Worm (Caenorhabditis elegans) whole organism, midembryonic: ENCODE data around the gene D1054.19.

ENCODE experiments used
- T22C8.4 ChIP-seq: fragments of 200-800 bp; sonication (Bioruptor generic); IDR thresholded peaks from 2 replicates; pipeline ENCODE4 v1.3.6; 2022; ENCODE audit warnings: missing genetic modification characterization, missing compliant biosample characterization
- cog-1 ChIP-seq: sonication (generic microtip); optimal IDR thresholded peaks from 2 replicates; lab custom pipeline; 2016; ENCODE audit warnings: missing genetic modification characterization, missing compliant biosample characterization
- flt-1 ChIP-seq: fragments of 200-800 bp; sonication (Bioruptor generic); IDR thresholded peaks from 2 replicates; pipeline ENCODE4 v1.3.6; 2022; ENCODE audit warnings: missing genetic modification characterization, missing compliant biosample characterization
- klf-2 ChIP-seq: fragments of 200-800 bp; sonication (Bioruptor generic); conservative IDR thresholded peaks from 2 replicates; pipeline ENCODE4 v1.3.6; 2022; ENCODE audit warnings: missing genetic modification reagents, missing genetic modification characterization, missing compliant biosample characterization
- med-1 ChIP-seq: sonication (generic microtip); optimal IDR thresholded peaks from 2 replicates; lab custom pipeline; 2017; ENCODE audit warnings: missing genetic modification characterization, mild to moderate bottlenecking, missing compliant biosample characterization, antibody characterized with exemption, missing genetic modification reagents; ENCODE audit not compliant: insufficient read depth
- ref-1 ChIP-seq: fragments of 200-800 bp; sonication (Bioruptor generic); conservative IDR thresholded peaks from 2 replicates; pipeline ENCODE4 v1.3.6; 2022; ENCODE audit warnings: missing genetic modification reagents, missing genetic modification characterization, missing compliant biosample characterization
- tab-1 ChIP-seq: fragments of 200-800 bp; sonication (Bioruptor generic); IDR thresholded peaks from 2 replicates; pipeline ENCODE4 v1.3.6; 2022; ENCODE audit warnings: missing genetic modification characterization, missing compliant biosample characterization
- ztf-23 ChIP-seq: fragments of 200-800 bp; sonication (Bioruptor generic); IDR thresholded peaks from 2 replicates; pipeline ENCODE4 v1.3.6; 2022; ENCODE audit warnings: missing genetic modification reagents, missing genetic modification characterization, missing compliant biosample characterization
- ztf-29 ChIP-seq: fragments of 200-800 bp; sonication (Bioruptor generic); IDR thresholded peaks from 2 replicates; pipeline ENCODE4 v1.3.6; 2022; ENCODE audit warnings: missing genetic modification reagents, missing genetic modification characterization, missing compliant biosample characterization

Gene D1054.19

ce11 chrV:10816831-10817230, 21.2 kb downstream of the D1054.19 start:
- no peak for TF ChIP-seq ref-1 (GFP tag; lab: Robert Waterston, UW)
- no peak for TF ChIP-seq tab-1 (GFP tag; lab: Robert Waterston, UW)
- no peak for TF ChIP-seq med-1 (GFP tag; lab: Kevin White, UChicago)
- TF ChIP-seq cog-1 (tag; lab: Kevin White, UChicago), result no peak
- no peak for TF ChIP-seq T22C8.4
- TF ChIP-seq ztf-23 (GFP tag; lab: Robert Waterston, UW), result no peak

- TF ChIP-seq ztf-29 (GFP tag; lab: Robert Waterston, UW) (no peak), T22C8.4 (no peak), klf-2 (GFP tag; lab: Robert Waterston, UW) (no peak), cog-1 (tag; lab: Kevin White, UChicago) (no peak), tab-1 (GFP tag; lab: Robert Waterston, UW) (no peak), ref-1 (GFP tag; lab: Robert Waterston, UW) (no peak)
These were observed 22.9 kb downstream of the D1054.19 start for ce11 chrV:10818498-10818897.

ce11 chrV:10824711-10825110, 29.1 kb downstream of the D1054.19 start, which contains the start of gene nrx-1:
Gene nrx-1, plus strand, starts transcription at chrV:10825011.
- TF ChIP-seq med-1 (GFP tag; lab: Kevin White, UChicago) (no peak), ztf-29 (GFP tag; lab: Robert Waterston, UW) (no peak), flt-1 (GFP tag; lab: Robert Waterston, UW) (no peak), klf-2 (GFP tag; lab: Robert Waterston, UW) (no peak), ref-1 (GFP tag; lab: Robert Waterston, UW) (no peak), ztf-23 (GFP tag; lab: Robert Waterston, UW) (no peak), tab-1 (GFP tag; lab: Robert Waterston, UW) (no peak)

ce11 chrV:10832862-10833261, 37.3 kb downstream of the D1054.19 start:
- TF ChIP-seq tab-1 (GFP tag; lab: Robert Waterston, UW) (no peak), T22C8.4 (no peak), med-1 (GFP tag; lab: Kevin White, UChicago) (no peak), ref-1 (GFP tag; lab: Robert Waterston, UW) (no peak), cog-1 (tag; lab: Kevin White, UChicago) (no peak), ztf-29 (GFP tag; lab: Robert Waterston, UW) (no peak), ztf-23 (GFP tag; lab: Robert Waterston, UW) (no peak), flt-1 (GFP tag; lab: Robert Waterston, UW) (no peak), klf-2 (GFP tag; lab: Robert Waterston, UW) (no peak)

- TF ChIP-seq ztf-23 (GFP tag; lab: Robert Waterston, UW) (no peak), flt-1 (GFP tag; lab: Robert Waterston, UW) (no peak), klf-2 (GFP tag; lab: Robert Waterston, UW) (no peak), cog-1 (tag; lab: Kevin White, UChicago) (no peak)
These were observed 39.2 kb downstream of the D1054.19 start for ce11 chrV:10834682-10835219.

- TF ChIP-seq klf-2 (GFP tag; lab: Robert Waterston, UW) (no peak), med-1 (GFP tag; lab: Kevin White, UChicago) (no peak), ref-1 (GFP tag; lab: Robert Waterston, UW) (no peak), ztf-23 (GFP tag; lab: Robert Waterston, UW) (no peak), flt-1 (GFP tag; lab: Robert Waterston, UW) (no peak), T22C8.4 (no peak), ztf-29 (GFP tag; lab: Robert Waterston, UW) (no peak), cog-1 (tag; lab: Kevin White, UChicago) (no peak), tab-1 (GFP tag; lab: Robert Waterston, UW) (no peak)
These were observed 42.6 kb downstream of the D1054.19 start for ce11 chrV:10838204-10838603.

- TF ChIP-seq flt-1 (GFP tag; lab: Robert Waterston, UW), result no peak
- TF ChIP-seq T22C8.4, result no peak
- TF ChIP-seq cog-1 (tag; lab: Kevin White, UChicago), result no peak
- no peak for TF ChIP-seq tab-1 (GFP tag; lab: Robert Waterston, UW)
- no peak for TF ChIP-seq ztf-23 (GFP tag; lab: Robert Waterston, UW)
- TF ChIP-seq med-1 (GFP tag; lab: Kevin White, UChicago), result no peak
- TF ChIP-seq ztf-29 (GFP tag; lab: Robert Waterston, UW), result no peak
These were observed 43.8 kb downstream of the D1054.19 start for ce11 chrV:10839398-10839797.
